Worm (Caenorhabditis elegans): ENCODE results near the gene F01D4.8.

The F01D4.8 gene

ce11 chrIV:10482585-10482984, 29.7 kb upstream of the F01D4.8 start:
- TF ChIP-seq nhr-25 (tag; optimal IDR thresholded peaks at IDR 0.05): no peak
- TF ChIP-seq elt-2 (tag; optimal IDR thresholded peaks at IDR 0.05): peak; percentile 56
- TF ChIP-seq pqm-1 (tag; optimal IDR thresholded peaks at IDR 0.05): peak; percentile 99
- no peak for TF ChIP-seq snpc-4 (tag; optimal IDR thresholded peaks at IDR 0.05)

DNA sequence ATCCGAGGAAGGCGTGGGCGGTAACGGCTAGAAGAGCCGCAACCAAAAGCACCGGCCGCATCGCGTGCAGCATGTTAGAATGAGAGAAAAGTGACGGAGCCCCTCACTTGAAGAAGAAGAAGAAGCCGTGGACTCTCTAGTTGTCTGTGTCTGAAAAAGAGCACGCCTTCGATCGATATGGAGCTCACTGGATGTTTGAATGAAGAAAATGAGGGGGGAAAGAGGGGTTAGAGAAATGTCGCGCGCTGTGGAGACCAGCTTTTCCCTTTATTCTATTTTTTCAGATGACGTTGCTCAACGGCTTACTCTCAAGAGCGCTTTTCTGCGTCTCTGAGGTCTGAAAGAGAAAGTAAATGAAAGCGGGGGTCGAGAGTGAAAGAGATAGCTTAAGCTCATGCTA, 28.8 kb upstream of the F01D4.8 start, which contains the start of gene egl-21:
egl-21 (minus strand) TSS at position 150 of the 400 bp plus-strand sequence.
- TF ChIP-seq elt-3 (tag; optimal IDR thresholded peaks at IDR 0.05): no peak
- peak; percentile 71 for TF ChIP-seq ceh-28 (tag; optimal IDR thresholded peaks at IDR 0.05)
- TF ChIP-seq nhr-11 (tag; optimal IDR thresholded peaks at IDR 0.05): peak; percentile 66
- no peak for TF ChIP-seq egl-5 (tag; optimal IDR thresholded peaks at IDR 0.05)
- TF ChIP-seq lsy-12 (tag; optimal IDR thresholded peaks at IDR 0.05): peak; percentile 41
- peak; percentile 53 for TF ChIP-seq lin-15B (tag; optimal IDR thresholded peaks at IDR 0.05)
- no peak for TF ChIP-seq egl-27 (tag; optimal IDR thresholded peaks at IDR 0.05)
- no peak for TF ChIP-seq pqm-1 (tag; optimal IDR thresholded peaks at IDR 0.05)
- TF ChIP-seq nfya-1 (tag; optimal IDR thresholded peaks at IDR 0.05; ENCODE audit: insufficient read depth): peak; percentile 81
- peak; percentile 17 for TF ChIP-seq tbx-2 (tag; optimal IDR thresholded peaks at IDR 0.05)
- TF ChIP-seq ama-1 (optimal IDR thresholded peaks at IDR 0.05): peak; percentile 24
- no peak for TF ChIP-seq aly-2 (tag; optimal IDR thresholded peaks at IDR 0.05)
- peak; percentile 48 for TF ChIP-seq hmg-11 (tag; optimal IDR thresholded peaks at IDR 0.05)
- peak; percentile 76 for TF ChIP-seq fkh-10 (GFP tag; optimal IDR thresholded peaks at IDR 0.05)
- peak; percentile 72 for TF ChIP-seq lin-39 (tag; optimal IDR thresholded peaks at IDR 0.05)
- TF ChIP-seq nhr-67 (tag; optimal IDR thresholded peaks at IDR 0.05): no peak
- TF ChIP-seq mdl-1 (tag; optimal IDR thresholded peaks at IDR 0.05): peak; percentile 28

ce11 chrIV:10475234-10475633, 22.3 kb upstream of the F01D4.8 start:
- no peak for TF ChIP-seq nhr-25 (tag; optimal IDR thresholded peaks at IDR 0.05)
- TF ChIP-seq elt-3 (tag; optimal IDR thresholded peaks at IDR 0.05): no peak
- no peak for TF ChIP-seq nhr-23 (tag; optimal IDR thresholded peaks at IDR 0.05)
- no peak for TF ChIP-seq nhr-77 (tag; optimal IDR thresholded peaks at IDR 0.05)
- TF ChIP-seq unc-39 (tag; optimal IDR thresholded peaks at IDR 0.05): no peak
- no peak for TF ChIP-seq daf-12 (tag; optimal IDR thresholded peaks at IDR 0.05)

ce11 chrIV:10472478-10472877, 19.6 kb upstream of the F01D4.8 start, which contains the start of gene bgnt-1.1:
Gene bgnt-1.1, plus strand, starts transcription at chrIV:10472778.
- TF ChIP-seq nhr-23 (tag; optimal IDR thresholded peaks at IDR 0.05) (no peak), nhr-12 (tag; optimal IDR thresholded peaks at IDR 0.05) (no peak), mdl-1 (tag; optimal IDR thresholded peaks at IDR 0.05) (no peak), sea-2 (GFP tag; optimal IDR thresholded peaks at IDR 0.05) (no peak), elt-1 (tag; optimal IDR thresholded peaks at IDR 0.05) (no peak), nhr-43 (tag; optimal IDR thresholded peaks at IDR 0.05; ENCODE audit: poor library complexity, severe bottlenecking) (no peak)

ce11 chrIV:10469494-10469893, 16.6 kb upstream of the F01D4.8 start, which contains the start of gene ugt-44:
Gene ugt-44, plus strand, starts transcription at chrIV:10469741.
- TF ChIP-seq ama-1 (optimal IDR thresholded peaks at IDR 0.05): no peak
- peak; percentile 36 for TF ChIP-seq jun-1 (tag; optimal IDR thresholded peaks at IDR 0.05)
- peak; percentile 75 for TF ChIP-seq pqm-1 (tag; optimal IDR thresholded peaks at IDR 0.05)
- TF ChIP-seq skn-1 (tag; optimal IDR thresholded peaks at IDR 0.05): no peak
- TF ChIP-seq tbx-2 (tag; optimal IDR thresholded peaks at IDR 0.05): no peak
- peak; percentile 88 for TF ChIP-seq elt-2 (tag; optimal IDR thresholded peaks at IDR 0.05)
- TF ChIP-seq nhr-77 (tag; optimal IDR thresholded peaks at IDR 0.05): no peak
- TF ChIP-seq nhr-43 (tag; optimal IDR thresholded peaks at IDR 0.05; ENCODE audit: poor library complexity, severe bottlenecking): no peak
- TF ChIP-seq unc-62 (GFP tag; optimal IDR thresholded peaks at IDR 0.05): no peak

ce11 chrIV:10468662-10469061, 15.8 kb upstream of the F01D4.8 start:
- TF ChIP-seq pqm-1 (tag; optimal IDR thresholded peaks at IDR 0.05) (peak; percentile 45), aly-2 (tag; optimal IDR thresholded peaks at IDR 0.05) (no peak)

Data from whole organism, L3 larva.